Fruit fly (Drosophila melanogaster): ENCODE results near the gene kay.

- TF ChIP-seq CG3919 (GFP tag; optimal IDR thresholded peaks at IDR 0.05) (peak; percentile 39), CG1621 (tag; optimal IDR thresholded peaks at IDR 0.05) (no peak), CG4318 (GFP tag; optimal IDR thresholded peaks at IDR 0.05) (no peak)
Measured at dm6 chr3R:29841293-29841791, 75.5 kb downstream of the kay start, which contains the start of gene Cad99C.

Measured in whole organism, prepupa.